Fruit fly (Drosophila melanogaster): Measurements from ENCODE around the gene twin.

The twin gene

DNA sequence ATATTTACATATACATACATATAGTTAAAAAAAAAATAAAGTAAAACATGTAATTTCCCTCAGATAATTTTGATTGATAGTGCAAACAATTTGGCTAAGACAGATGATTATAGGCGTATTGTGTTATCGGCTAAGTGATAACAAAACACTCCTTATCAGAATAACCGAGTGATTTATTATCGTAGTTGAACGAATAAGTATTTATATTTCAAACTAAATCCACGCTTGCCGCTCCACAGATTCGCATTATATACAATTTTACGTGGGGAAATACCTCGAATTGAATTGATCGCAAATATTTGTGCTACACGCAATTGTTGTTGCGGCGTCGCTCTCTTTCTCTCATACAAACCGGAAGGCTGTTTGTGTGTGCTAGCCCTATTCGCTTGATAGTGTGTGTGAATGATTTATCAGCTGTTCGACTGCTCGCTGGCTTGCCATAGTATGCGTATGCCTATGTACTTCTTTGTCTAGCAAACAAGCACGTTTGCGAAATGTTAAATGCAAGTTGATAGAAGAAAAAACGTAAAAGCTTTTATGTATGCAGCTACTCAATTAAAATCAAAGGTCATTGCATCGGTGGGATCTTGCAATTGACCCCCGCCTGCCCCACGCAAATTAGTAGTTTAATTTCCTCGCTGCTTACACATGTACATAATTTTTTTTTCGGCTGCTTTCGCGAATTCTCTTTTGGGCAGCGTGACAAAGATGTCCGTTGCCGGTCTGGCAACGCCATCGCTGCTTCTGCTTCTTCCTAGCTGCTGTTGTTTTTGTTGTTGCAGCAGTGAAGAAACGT is 11.8 kb upstream of the twin start (continued):
- TF ChIP-seq Trl (optimal IDR thresholded peaks at IDR 0.05) (peak in 1 of 2 experiments; percentile 26), Trl (GFP tag; optimal IDR thresholded peaks at IDR 0.05) (no peak), bsh (GFP tag; optimal IDR thresholded peaks at IDR 0.05) (no peak), wdn (GFP tag; IDR thresholded peaks at IDR 0.05) (no peak), peb (GFP tag; IDR thresholded peaks at IDR 0.05) (no peak), CG12104 (GFP tag; optimal IDR thresholded peaks at IDR 0.05) (no peak), CG4328 (GFP tag; optimal IDR thresholded peaks at IDR 0.05) (no peak), kay (GFP tag; optimal IDR thresholded peaks at IDR 0.05) (no peak), CG17361 (GFP tag; IDR thresholded peaks at IDR 0.05) (no peak), BEAF-32 (GFP tag; optimal IDR thresholded peaks at IDR 0.05) (peak; percentile 7), gcm2 (GFP tag; optimal IDR thresholded peaks at IDR 0.05) (no peak), CG32532 (GFP tag; IDR thresholded peaks at IDR 0.05) (no peak), lab (GFP tag; optimal IDR thresholded peaks at IDR 0.05) (no peak), Myb (GFP tag; optimal IDR thresholded peaks at IDR 0.05) (no peak), ATbp (GFP tag; optimal IDR thresholded peaks at IDR 0.05) (no peak), ato (GFP tag; IDR thresholded peaks at IDR 0.05; ENCODE audit: partially characterized antibody) (no peak), CG9797 (GFP tag; optimal IDR thresholded peaks at IDR 0.05) (no peak), CG15601 (tag; optimal IDR thresholded peaks at IDR 0.05) (no peak), Lim3 (GFP tag; IDR thresholded peaks at IDR 0.05) (no peak), CG10209 (GFP tag; optimal IDR thresholded peaks at IDR 0.05) (no peak), Oli (tag; optimal IDR thresholded peaks at IDR 0.05) (no peak), CG4730 (GFP tag; IDR thresholded peaks at IDR 0.05) (no peak), Ssrp (tag; optimal IDR thresholded peaks at IDR 0.05) (peak; percentile 16), CG1233 (GFP tag; optimal IDR thresholded peaks at IDR 0.05) (no peak), ems (GFP tag; optimal IDR thresholded peaks at IDR 0.05) (no peak), CG6791 (GFP tag; IDR thresholded peaks at IDR 0.05; ENCODE audit: partially characterized antibody) (no peak), fd96Cb (tag; optimal IDR thresholded peaks at IDR 0.05) (no peak), CG7271 (tag; optimal IDR thresholded peaks at IDR 0.05) (no peak), tll (GFP tag; optimal IDR thresholded peaks at IDR 0.05) (peak in 1 of 2 experiments; percentile 5), pnt (GFP tag; optimal IDR thresholded peaks at IDR 0.05) (no peak), Neu2 (GFP tag; optimal IDR thresholded peaks at IDR 0.05; ENCODE audit: borderline replicate concordance) (no peak), shn (GFP tag; optimal IDR thresholded peaks at IDR 0.05) (no peak), CkIIα-i1 (GFP tag; IDR thresholded peaks at IDR 0.05) (no peak), dan (GFP tag; IDR thresholded peaks at IDR 0.05) (no peak), z (GFP tag; IDR thresholded peaks at IDR 0.05) (no peak), CG6683 (GFP tag; optimal IDR thresholded peaks at IDR 0.05) (no peak), bigmax (GFP tag; optimal IDR thresholded peaks at IDR 0.05) (no peak), abd-A (tag; optimal IDR thresholded peaks at IDR 0.05) (no peak), Eip74EF (GFP tag; optimal IDR thresholded peaks at IDR 0.05) (no peak), CG4617 (GFP tag; optimal IDR thresholded peaks at IDR 0.05; ENCODE audit: borderline replicate concordance) (no peak), CG12071 (GFP tag; optimal IDR thresholded peaks at IDR 0.05) (no peak), fd102C (GFP tag; optimal IDR thresholded peaks at IDR 0.05) (no peak), bbx (GFP tag; IDR thresholded peaks at IDR 0.05; ENCODE audit: partially characterized antibody) (no peak), CrebB (tag; optimal IDR thresholded peaks at IDR 0.05) (no peak), ara (GFP tag; IDR thresholded peaks at IDR 0.05) (0 out of 2 replicates have a peak, but pooled peaks have one; percentile 23), twi (tag; optimal IDR thresholded peaks at IDR 0.05) (no peak), grau (tag; optimal IDR thresholded peaks at IDR 0.05) (no peak), MESR4 (GFP tag; optimal IDR thresholded peaks at IDR 0.05) (no peak), CG9215 (GFP tag; IDR thresholded peaks at IDR 0.05) (no peak)
